Worm (Caenorhabditis elegans): Measurements from ENCODE around the gene nlp-29.

Gene nlp-29

DNA sequence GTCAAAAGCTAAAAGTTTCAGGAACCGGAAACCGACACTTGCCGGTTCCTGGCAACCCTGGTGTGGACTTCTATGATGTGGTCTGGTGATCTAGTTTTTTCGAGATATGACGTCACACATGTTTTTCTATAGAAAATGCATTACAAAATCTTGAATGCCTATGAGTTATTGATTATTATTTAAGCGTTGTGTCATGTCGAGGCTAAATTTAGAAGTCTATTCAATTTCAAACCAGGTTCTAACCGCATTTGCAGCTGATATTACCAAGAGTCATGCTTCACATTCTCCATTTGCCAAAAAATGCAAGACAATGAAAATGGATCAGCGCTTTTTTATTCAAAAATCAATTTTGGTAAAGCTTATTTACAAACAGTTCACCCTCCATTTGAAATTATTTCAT is 35.0 kb downstream of the nlp-29 start, which contains the start of gene K09D9.3:
TSS of gene K09D9.3 (plus strand) at position 301 of the 400 bp plus-strand sequence.
- TF ChIP-seq unc-62 (GFP tag; optimal IDR thresholded peaks at IDR 0.05) = no peak

ce11 chrV:4021776-4022175 is 37.6 kb downstream of the nlp-29 start, which contains the start of gene K09D9.14:
TSS of gene K09D9.14 (minus strand) at chrV:4021876.
- TF ChIP-seq unc-62 (GFP tag; optimal IDR thresholded peaks at IDR 0.05) = no peak

DNA sequence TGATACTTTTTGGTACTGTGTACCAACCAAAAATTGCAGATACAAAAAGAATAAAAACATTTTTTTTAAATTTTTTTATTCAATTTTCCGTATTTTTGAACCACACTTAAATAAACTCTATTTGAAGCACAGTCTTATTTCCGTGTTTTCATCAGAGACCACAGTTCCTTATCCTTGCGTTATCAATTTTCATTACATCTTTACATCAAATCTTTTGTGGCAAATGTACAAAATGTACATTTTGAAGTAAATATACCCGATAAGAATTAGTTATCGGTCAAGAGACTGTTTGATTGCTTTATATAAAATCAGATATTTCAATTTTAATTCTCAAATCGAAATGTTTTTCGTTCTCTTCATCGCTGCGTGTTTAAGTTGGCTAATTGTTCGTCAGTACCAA is 38.1 kb downstream of the nlp-29 start, which contains the start of gene cyp-35A3:
TSS of gene cyp-35A3 (plus strand) at position 301 of the 400 bp plus-strand sequence.
- TF ChIP-seq unc-62 (GFP tag; optimal IDR thresholded peaks at IDR 0.05) = no peak

ce11 chrV:4024777-4025176 is 40.6 kb downstream of the nlp-29 start, which contains the start of gene K09D9.1:
TSS of gene K09D9.1 (plus strand) at chrV:4025047.
- TF ChIP-seq unc-62 (GFP tag; optimal IDR thresholded peaks at IDR 0.05) = no peak

DNA sequence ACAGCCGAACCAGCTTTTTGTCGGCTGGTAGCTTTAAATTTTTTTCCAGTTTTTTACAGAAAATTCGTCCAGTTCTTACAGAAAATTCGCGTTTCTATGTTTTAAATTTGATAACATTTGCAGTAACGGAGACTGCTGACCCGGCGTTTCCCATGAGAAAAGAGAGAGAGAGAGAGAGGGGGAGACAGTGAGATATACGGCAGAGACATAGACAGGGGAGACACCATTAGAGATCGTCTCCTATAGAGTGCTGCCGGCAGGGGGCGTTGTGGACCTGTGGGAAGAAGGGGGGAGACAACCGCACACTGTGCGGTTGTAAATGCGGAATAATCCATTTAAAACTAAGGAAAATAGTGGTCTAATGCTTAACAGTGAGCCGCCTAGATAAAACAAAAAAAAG is 45.4 kb downstream of the nlp-29 start:
- TF ChIP-seq unc-62 (GFP tag; optimal IDR thresholded peaks at IDR 0.05) = no peak

ce11 chrV:4031319-4031718 is 47.1 kb downstream of the nlp-29 start, which contains the start of gene cyp-35A4:
TSS of gene cyp-35A4 (plus strand) at chrV:4031619.
- TF ChIP-seq unc-62 (GFP tag; optimal IDR thresholded peaks at IDR 0.05) = no peak

DNA sequence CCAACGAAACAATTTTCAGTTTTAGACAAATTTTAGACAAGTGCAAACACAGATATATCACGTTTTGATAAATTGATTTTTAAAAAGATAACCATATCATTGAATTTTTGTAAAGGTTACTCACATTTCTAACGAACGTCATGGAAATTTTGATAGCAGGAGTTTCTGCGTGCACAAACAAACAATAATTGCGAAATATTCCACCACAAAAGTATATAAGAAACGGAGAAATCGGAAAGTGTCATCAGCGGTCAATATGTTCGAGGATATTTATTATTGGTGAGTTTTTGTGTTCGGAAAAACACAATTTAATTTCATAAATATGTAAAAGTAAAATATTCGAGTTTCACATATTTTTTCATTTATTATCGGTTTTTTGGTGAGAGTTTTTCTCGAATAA is 50.1 kb downstream of the nlp-29 start, which contains the start of gene C49G7.7:
TSS of gene C49G7.7 (plus strand) at position 174 of the 400 bp plus-strand sequence.
- TF ChIP-seq unc-62 (GFP tag; optimal IDR thresholded peaks at IDR 0.05) = no peak

Measured in whole organism, dauer.